Fruit fly (Drosophila melanogaster) whole organism, embryonic: Measurements from ENCODE around the gene Pld3.

Source experiments
- Atf3 ChIP-seq: fragments of 200-800 bp; sonication (Bioruptor generic); optimal IDR thresholded peaks from 3 replicates; lab custom pipeline; 2016; ENCODE audit warnings: missing biosample characterization, missing genetic modification characterization
- BtbVII ChIP-seq: fragments of 200-800 bp; sonication (Bioruptor generic); optimal IDR thresholded peaks from 3 replicates; lab custom pipeline; 2017; ENCODE audit warnings: missing biosample characterization, mild to moderate bottlenecking, missing genetic modification characterization
- C15 ChIP-seq: fragments of 200-800 bp; sonication (Bioruptor generic); IDR thresholded peaks from 3 replicates; pipeline ENCODE4 v1.3.6; 2022; ENCODE audit warnings: missing biosample characterization, missing genetic modification characterization
- CG10209 ChIP-seq: fragments of 200-800 bp; sonication (Bioruptor generic); optimal IDR thresholded peaks from 3 replicates; lab custom pipeline; 2017; ENCODE audit warnings: missing biosample characterization, mild to moderate bottlenecking, missing genetic modification characterization, missing genetic modification reagents
- CG10959 ChIP-seq: fragments of 200-800 bp; sonication (Bioruptor generic); IDR thresholded peaks from 2 replicates; pipeline ENCODE4 v1.3.6; 2022; ENCODE audit warnings: missing biosample characterization, missing genetic modification characterization
- CG13775 ChIP-seq: fragments of 200-800 bp; sonication (Bioruptor generic); optimal IDR thresholded peaks from 3 replicates; lab custom pipeline; 2017; ENCODE audit warnings: missing biosample characterization, mild to moderate bottlenecking, missing genetic modification characterization
- CG1602 ChIP-seq: fragments of 200-800 bp; sonication (Bioruptor generic); optimal IDR thresholded peaks from 3 replicates; lab custom pipeline; 2016; ENCODE audit warnings: missing biosample characterization, missing genetic modification characterization
- CG17361 ChIP-seq: fragments of 200-800 bp; sonication (Bioruptor generic); IDR thresholded peaks from 3 replicates; pipeline ENCODE4 v1.3.6; 2022; ENCODE audit warnings: missing biosample characterization, missing genetic modification characterization
- CG17612 ChIP-seq: fragments of 200-800 bp; sonication (Bioruptor generic); IDR thresholded peaks from 2 replicates; pipeline ENCODE4 v1.3.6; 2022; ENCODE audit warnings: missing biosample characterization, missing genetic modification characterization
- CG17829 ChIP-seq: fragments of 200-800 bp; optimal IDR thresholded peaks from 2 replicates; lab custom pipeline; 2019; ENCODE audit warnings: missing biosample characterization, mild to moderate bottlenecking, missing genetic modification characterization, moderate library complexity
- CG1792 ChIP-seq: fragments of 200-800 bp; sonication (Bioruptor generic); optimal IDR thresholded peaks from 2 replicates; lab custom pipeline; 2016; ENCODE audit warnings: missing biosample characterization, missing genetic modification characterization
- CG18764 ChIP-seq: fragments of 200-800 bp; sonication (Bioruptor generic); optimal IDR thresholded peaks from 3 replicates; lab custom pipeline; 2016; ENCODE audit warnings: missing biosample characterization, missing genetic modification characterization
- CG30403 ChIP-seq: fragments of 200-800 bp; sonication (Bioruptor generic); optimal IDR thresholded peaks from 3 replicates; lab custom pipeline; 2016; ENCODE audit warnings: missing biosample characterization, missing genetic modification characterization
- CG43689 ChIP-seq: fragments of 200-800 bp; sonication (Bioruptor generic); IDR thresholded peaks from 2 replicates; pipeline ENCODE4 v1.3.6; 2022; ENCODE audit warnings: missing biosample characterization, missing genetic modification characterization
- CG4404 ChIP-seq: fragments of 200-800 bp; sonication (Bioruptor generic); IDR thresholded peaks from 2 replicates; pipeline ENCODE4 v1.3.6; 2022; ENCODE audit warnings: missing biosample characterization, missing genetic modification characterization
- CG5180 ChIP-seq: fragments of 200-800 bp; sonication (Bioruptor generic); optimal IDR thresholded peaks from 3 replicates; lab custom pipeline; 2017; ENCODE audit warnings: missing biosample characterization, missing genetic modification characterization, mild to moderate bottlenecking, moderate library complexity, missing genetic modification reagents
- CG6854 ChIP-seq: fragments of 200-800 bp; sonication (Bioruptor generic); optimal IDR thresholded peaks from 3 replicates; lab custom pipeline; 2017; ENCODE audit warnings: missing biosample characterization, mild to moderate bottlenecking, missing genetic modification characterization
- CG7372 ChIP-seq: fragments of 200-800 bp; sonication (Bioruptor generic); IDR thresholded peaks from 2 replicates; pipeline ENCODE4 v1.3.6; 2022; ENCODE audit warnings: missing biosample characterization, missing genetic modification characterization
- CG8281 ChIP-seq: fragments of 200-800 bp; sonication (Bioruptor generic); optimal IDR thresholded peaks from 2 replicates; lab custom pipeline; 2018; ENCODE audit warnings: missing biosample characterization, mild to moderate bottlenecking, missing genetic modification characterization, moderate library complexity
- CG8944 ChIP-seq: fragments of 200-800 bp; sonication (Bioruptor generic); optimal IDR thresholded peaks from 3 replicates; lab custom pipeline; 2016; ENCODE audit warnings: missing biosample characterization, missing genetic modification characterization
- CG9932 ChIP-seq: fragments of 200-800 bp; sonication (Bioruptor generic); IDR thresholded peaks from 2 replicates; pipeline ENCODE4 v1.3.6; 2022; ENCODE audit warnings: missing biosample characterization, missing genetic modification characterization
- CHES-1-like ChIP-seq: fragments of 200-800 bp; sonication (Bioruptor generic); optimal IDR thresholded peaks from 2 replicates; lab custom pipeline; 2016; ENCODE audit warnings: missing biosample characterization, missing genetic modification characterization
- Doc3 ChIP-seq: fragments of 200-800 bp; sonication (Bioruptor generic); IDR thresholded peaks from 3 replicates; pipeline ENCODE4 v1.3.6; 2022; ENCODE audit warnings: missing biosample characterization, missing genetic modification characterization; ENCODE audit not compliant: partially characterized antibody
- ERR ChIP-seq: fragments of 200-800 bp; sonication (Bioruptor generic); optimal IDR thresholded peaks from 2 replicates; lab custom pipeline; 2016; ENCODE audit warnings: missing biosample characterization, missing genetic modification characterization
- Eip74EF ChIP-seq, 2 experiments: fragments of 200-800 bp in 1 of 2; fragments of >200 bp in 1 of 2; sonication (Bioruptor generic) in 1 of 2; optimal IDR thresholded peaks; 2 replicates each; lab custom pipeline; 2017 to 2019; ENCODE audit warnings: missing biosample characterization in 2 of 2, missing genetic modification characterization in 2 of 2, mild to moderate bottlenecking in 1 of 2, moderate library complexity in 1 of 2
- Elba2 ChIP-seq: fragments of 200-800 bp; sonication (Bioruptor generic); optimal IDR thresholded peaks from 3 replicates; lab custom pipeline; 2016; ENCODE audit warnings: missing biosample characterization, missing genetic modification characterization
- Hand ChIP-seq: fragments of 200-800 bp; sonication (Bioruptor generic); optimal IDR thresholded peaks from 2 replicates; lab custom pipeline; 2017; ENCODE audit warnings: mild to moderate bottlenecking, missing biosample characterization, missing genetic modification reagents, missing genetic modification characterization
- MBD-R2 ChIP-seq: fragments of 200-800 bp; sonication (Bioruptor generic); IDR thresholded peaks from 2 replicates; pipeline ENCODE4 v1.3.6; 2022; ENCODE audit warnings: missing biosample characterization, missing genetic modification characterization
- MTF-1 ChIP-seq: fragments of 200-800 bp; sonication (Bioruptor generic); optimal IDR thresholded peaks from 2 replicates; lab custom pipeline; 2018; ENCODE audit warnings: missing biosample characterization, mild to moderate bottlenecking, missing genetic modification characterization, borderline replicate concordance
- Max ChIP-seq: fragments of 200-800 bp; sonication (Bioruptor generic); optimal IDR thresholded peaks from 2 replicates; lab custom pipeline; 2016; ENCODE audit warnings: missing biosample characterization, mild to moderate bottlenecking, missing genetic modification characterization
- Sox100B ChIP-seq: fragments of 200-800 bp; sonication (Bioruptor generic); optimal IDR thresholded peaks from 3 replicates; lab custom pipeline; 2018; ENCODE audit warnings: missing biosample characterization, mild to moderate bottlenecking, missing genetic modification characterization
- Stat92E ChIP-seq, 3 experiments: fragments of >200 bp in 2 of 3; fragments of 200-800 bp in 1 of 3; sonication (Bioruptor generic) in 1 of 3; optimal IDR thresholded peaks; 2 replicates each; lab custom pipeline; 2017 to 2019; ENCODE audit warnings: missing biosample characterization in 3 of 3, missing genetic modification characterization in 3 of 3, mild to moderate bottlenecking in 1 of 3, moderate library complexity in 1 of 3
- ac ChIP-seq: fragments of 200-800 bp; sonication (Bioruptor generic); optimal IDR thresholded peaks from 3 replicates; lab custom pipeline; 2017; ENCODE audit warnings: missing biosample characterization, mild to moderate bottlenecking, missing genetic modification characterization
- ara ChIP-seq: fragments of 200-800 bp; sonication (Bioruptor generic); IDR thresholded peaks from 2 replicates; pipeline ENCODE4 v1.3.6; 2022; ENCODE audit warnings: missing biosample characterization, missing genetic modification characterization
- ase ChIP-seq: fragments of 200-800 bp; sonication (Bioruptor generic); IDR thresholded peaks from 3 replicates; pipeline ENCODE4 v1.3.6; 2022; ENCODE audit warnings: missing biosample characterization, missing genetic modification characterization
- ato ChIP-seq: fragments of 200-800 bp; sonication (Bioruptor generic); IDR thresholded peaks from 2 replicates; pipeline ENCODE4 v1.3.6; 2022; ENCODE audit warnings: missing biosample characterization, missing genetic modification characterization; ENCODE audit not compliant: partially characterized antibody
- az2 ChIP-seq: fragments of 200-800 bp; sonication (Bioruptor generic); optimal IDR thresholded peaks from 3 replicates; lab custom pipeline; 2016; ENCODE audit warnings: missing biosample characterization, missing genetic modification characterization
- crc ChIP-seq: fragments of 200-800 bp; sonication (Bioruptor generic); optimal IDR thresholded peaks from 2 replicates; lab custom pipeline; 2016; ENCODE audit warnings: missing biosample characterization, missing genetic modification characterization
- disco-r ChIP-seq: fragments of 200-800 bp; sonication (Bioruptor generic); optimal IDR thresholded peaks from 2 replicates; lab custom pipeline; 2016; ENCODE audit warnings: missing biosample characterization, missing genetic modification characterization
- eve ChIP-seq, 2 experiments: fragments of >200 bp; optimal IDR thresholded peaks; 2 replicates each; lab custom pipeline; 2017; ENCODE audit warnings: missing biosample characterization in 2 of 2, missing genetic modification characterization in 2 of 2
- gro ChIP-seq: fragments of 200-800 bp; sonication (Bioruptor generic); optimal IDR thresholded peaks from 2 replicates; lab custom pipeline; 2016; ENCODE audit warnings: missing biosample characterization, missing genetic modification characterization
- gsb ChIP-seq: fragments of 200-800 bp; sonication (Bioruptor generic); IDR thresholded peaks from 2 replicates; pipeline ENCODE4 v1.3.6; 2022; ENCODE audit warnings: missing biosample characterization, missing genetic modification characterization
- jigr1 ChIP-seq: fragments of 200-800 bp; sonication (Bioruptor generic); IDR thresholded peaks from 3 replicates; pipeline ENCODE4 v1.3.6; 2022; ENCODE audit warnings: missing biosample characterization, missing genetic modification characterization
- jing ChIP-seq: fragments of 200-800 bp; sonication (Bioruptor generic); optimal IDR thresholded peaks from 2 replicates; lab custom pipeline; 2018; ENCODE audit warnings: missing biosample characterization, mild to moderate bottlenecking, missing genetic modification characterization
- kni ChIP-seq: fragments of 200-800 bp; sonication (Bioruptor generic); optimal IDR thresholded peaks from 3 replicates; lab custom pipeline; 2017; ENCODE audit warnings: mild to moderate bottlenecking, missing biosample characterization, missing genetic modification reagents, missing genetic modification characterization
- mam ChIP-seq: fragments of 200-800 bp; sonication (Bioruptor generic); optimal IDR thresholded peaks from 3 replicates; lab custom pipeline; 2016; ENCODE audit warnings: missing biosample characterization, missing genetic modification characterization
- pfk ChIP-seq: fragments of 200-800 bp; sonication (Bioruptor generic); optimal IDR thresholded peaks from 2 replicates; lab custom pipeline; 2018; ENCODE audit warnings: missing biosample characterization, mild to moderate bottlenecking, missing genetic modification characterization, moderate library complexity
- ranshi ChIP-seq: fragments of 200-800 bp; sonication (Bioruptor generic); IDR thresholded peaks from 2 replicates; pipeline ENCODE4 v1.3.6; 2022; ENCODE audit warnings: missing biosample characterization, missing genetic modification characterization
- slbo ChIP-seq: fragments of 200-800 bp; sonication (Bioruptor generic); IDR thresholded peaks from 2 replicates; pipeline ENCODE4 v1.3.6; 2022; ENCODE audit warnings: missing biosample characterization, missing genetic modification characterization
- ssp ChIP-seq: fragments of 200-800 bp; sonication (Bioruptor generic); IDR thresholded peaks from 2 replicates; pipeline ENCODE4 v1.3.6; 2022; ENCODE audit warnings: missing biosample characterization, missing genetic modification characterization

Gene Pld3

dm6 chr2L:21163311-21163842 lies 4.7 kb downstream of the Pld3 start, which contains the start of gene Noc2 (continued):
- TF ChIP-seq gsb (GFP tag; lab: Robert Waterston, UW) (no peak), Atf3 (GFP tag; lab: Kevin White, UChicago) (no peak), Elba2 (no peak), ato (peak; percentile 6; the same call in 1 of the 2 replicates), CG7372 (GFP tag; lab: Robert Waterston, UW) (peak; percentile 33; the same call in 1 of the 2 replicates), CG9932 (peak; percentile 70), Sox100B (GFP tag; lab: Kevin White, UChicago) (peak; percentile 56), pfk (GFP tag; lab: Kevin White, UChicago) (no peak), az2 (GFP tag; lab: Kevin White, UChicago) (peak; percentile 54), crc (GFP tag; lab: Kevin White, UChicago) (no peak), disco-r (no peak), CG10209 (GFP tag; lab: Kevin White, UChicago) (peak; percentile 27), CG17612 (GFP tag; lab: Robert Waterston, UW) (no peak), ERR (no peak), ac (GFP tag; lab: Kevin White, UChicago) (no peak), Eip74EF (GFP tag; optimal IDR thresholded peaks at IDR 0.05; lab: Kevin White, UChicago) (no peak), CHES-1-like (GFP tag; lab: Kevin White, UChicago) (peak; percentile 21), mam (GFP tag; lab: Kevin White, UChicago) (peak; percentile 57), slbo (GFP tag; lab: Robert Waterston, UW) (peak; percentile 79), gro (GFP tag; lab: Kevin White, UChicago) (no peak), CG1602 (peak; percentile 24), CG17829 (tag; lab: Kevin White, UChicago) (peak; percentile 44), Stat92E (GFP tag; optimal IDR thresholded peaks at IDR 0.05; lab: Kevin White, UChicago) (no peak), Doc3 (GFP tag; lab: Robert Waterston, UW) (no peak), CG8944 (GFP tag; lab: Kevin White, UChicago) (peak; percentile 16), ssp (GFP tag; lab: Robert Waterston, UW) (peak; percentile 28; the same call in 1 of the 2 replicates), CG10959 (GFP tag; lab: Robert Waterston, UW) (no peak), jing (GFP tag; lab: Kevin White, UChicago) (no peak), CG18764 (GFP tag; lab: Kevin White, UChicago) (peak; percentile 21), MBD-R2 (GFP tag; lab: Robert Waterston, UW) (peak; percentile 63), BtbVII (no peak), CG1792 (GFP tag; lab: Kevin White, UChicago) (no peak), CG43689 (GFP tag; lab: Robert Waterston, UW) (no peak), eve (GFP tag; optimal IDR thresholded peaks at IDR 0.05; lab: Kevin White, UChicago) (no peak), CG4404 (peak; percentile 30; the same call in 1 of the 2 replicates), CG13775 (peak; percentile 60), ase (GFP tag; lab: Robert Waterston, UW) (peak; percentile 37; the same call in 1 of the 3 replicates), CG5180 (GFP tag; lab: Kevin White, UChicago) (no peak), C15 (GFP tag; lab: Robert Waterston, UW) (no peak), kni (no peak), Hand (GFP tag; lab: Kevin White, UChicago) (no peak), jigr1 (GFP tag; lab: Robert Waterston, UW) (peak; percentile 47; the same call in 2 of the 3 replicates), ranshi (GFP tag; lab: Robert Waterston, UW) (peak; percentile 56; the same call in 1 of the 2 replicates), Max (peak; percentile 90), CG30403 (peak; percentile 63), ara (GFP tag; lab: Robert Waterston, UW) (no peak), CG6854 (GFP tag; lab: Kevin White, UChicago) (no peak), CG17361 (GFP tag; lab: Robert Waterston, UW) (peak; percentile 74), MTF-1 (GFP tag; lab: Kevin White, UChicago) (no peak), CG8281 (tag; lab: Kevin White, UChicago) (no peak)
